In the genomic region with DNA sequence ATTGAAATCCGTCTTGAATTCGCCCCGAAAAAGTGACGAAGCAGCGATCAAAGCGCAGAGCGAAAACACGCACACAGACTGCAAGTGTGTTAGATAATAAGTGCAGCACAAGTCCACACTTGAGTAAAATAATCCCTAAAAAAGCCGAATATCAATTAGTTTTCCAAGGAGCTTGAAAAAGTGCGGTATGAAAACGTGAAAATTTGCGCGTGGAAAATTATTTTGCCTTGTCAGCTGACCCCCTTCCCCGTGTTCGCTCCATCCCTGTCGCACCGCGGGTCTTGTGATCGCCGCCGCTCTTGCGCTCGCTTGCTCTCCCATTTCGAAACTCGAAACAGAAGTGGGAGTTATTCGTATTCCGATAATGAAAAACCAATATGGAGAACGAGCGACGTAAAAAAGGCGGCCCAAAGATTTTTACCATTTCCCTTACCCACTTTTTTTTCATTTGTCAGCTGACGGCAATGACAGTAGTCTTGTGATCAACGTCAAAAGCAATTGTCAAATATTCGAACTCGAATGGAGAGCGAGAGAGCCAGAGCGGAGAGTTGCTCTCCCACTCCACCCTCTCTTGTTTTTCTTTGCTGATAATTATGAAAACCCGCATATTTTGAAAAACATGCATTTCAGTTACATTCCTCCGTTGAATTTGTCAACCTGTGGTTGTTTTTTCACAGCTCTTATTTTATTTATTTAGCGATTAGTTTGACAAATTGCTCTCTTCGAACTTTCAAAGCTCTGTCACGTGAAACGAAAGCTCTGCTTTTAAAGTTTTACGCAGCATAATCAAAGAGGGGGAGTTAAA, we compare ENCODE assay signal across 1 fruit fly cellular context.
A peak's percentile ranks its signal among the peaks of the same experiment; 100 is the strongest.
TF ChIP-seq lines count a peak whose summit lies in the region.

No protein-coding gene starts in this region.

TF ChIP-seq in whole organism, embryonic, 481 proteins besides CTCF, POLR2A, EP300 and RAD21 (continued from another document):
- TF ChIP-seq BEAF-32 (GFP tag; optimal IDR thresholded peaks at IDR 0.05; lab: Kevin White, UChicago) (no peak), yki (optimal IDR thresholded peaks at IDR 0.05; lab: Kevin White, UChicago) (peak; percentile 25), YL-1 (GFP tag; optimal IDR thresholded peaks at IDR 0.05; lab: Kevin White, UChicago) (peak; percentile 20), Pdp1 (GFP tag; optimal IDR thresholded peaks at IDR 0.05; lab: Kevin White, UChicago) (peak in 1 of 2 experiments; percentile 28), Drgx (GFP tag; IDR thresholded peaks at IDR 0.05; lab: Robert Waterston, UW) (peak; percentile 29; the same call in 1 of the 2 replicates), Opbp (GFP tag; IDR thresholded peaks at IDR 0.05; lab: Robert Waterston, UW; ENCODE audit: partially characterized antibody) (0 out of 3 replicates have a peak, but pooled peaks have one; percentile 25), ab (GFP tag; optimal IDR thresholded peaks at IDR 0.05; lab: Kevin White, UChicago) (no peak), bab2 (GFP tag; optimal IDR thresholded peaks at IDR 0.05; lab: Kevin White, UChicago) (no peak), vvl (GFP tag; IDR thresholded peaks at IDR 0.05; lab: Robert Waterston, UW) (no peak), cg (GFP tag; optimal IDR thresholded peaks at IDR 0.05; lab: Kevin White, UChicago) (peak; percentile 13), cwo (GFP tag; optimal IDR thresholded peaks at IDR 0.05; lab: Kevin White, UChicago) (peak; percentile 48), CG14014 (GFP tag; IDR thresholded peaks at IDR 0.05; lab: Robert Waterston, UW) (no peak), CG32532 (GFP tag; IDR thresholded peaks at IDR 0.05; lab: Robert Waterston, UW) (peak; percentile 30; the same call in 1 of the 2 replicates), CG7987 (GFP tag; optimal IDR thresholded peaks at IDR 0.05; lab: Kevin White, UChicago) (no peak), CG12769 (tag; optimal IDR thresholded peaks at IDR 0.05; lab: Kevin White, UChicago) (peak; percentile 7), CG34376 (GFP tag; optimal IDR thresholded peaks at IDR 0.05; lab: Kevin White, UChicago) (no peak), sqz (GFP tag; optimal IDR thresholded peaks at IDR 0.05; lab: Kevin White, UChicago) (peak; percentile 37), CG2889 (GFP tag; IDR thresholded peaks at IDR 0.05; lab: Robert Waterston, UW) (no peak), Med (GFP tag; lab: Kevin White, UChicago) (peak; percentile 68), pita (GFP tag; optimal IDR thresholded peaks at IDR 0.05; lab: Kevin White, UChicago) (no peak), CG16863 (GFP tag; optimal IDR thresholded peaks at IDR 0.05; lab: Kevin White, UChicago) (no peak), gcm (GFP tag; optimal IDR thresholded peaks at IDR 0.05; lab: Kevin White, UChicago) (peak; percentile 76), CG6175 (GFP tag; IDR thresholded peaks at IDR 0.05; lab: Robert Waterston, UW) (no peak), CG9727 (GFP tag; optimal IDR thresholded peaks at IDR 0.05; lab: Kevin White, UChicago) (no peak), nerfin-2 (GFP tag; IDR thresholded peaks at IDR 0.05; lab: Robert Waterston, UW; ENCODE audit: partially characterized antibody) (peak; percentile 22; the same call in 1 of the 2 replicates), slbo (GFP tag; IDR thresholded peaks at IDR 0.05; lab: Robert Waterston, UW) (no peak), E2f2 (GFP tag; IDR thresholded peaks at IDR 0.05; lab: Robert Waterston, UW) (peak; percentile 21; the same call in 1 of the 2 replicates), sd (tag; optimal IDR thresholded peaks at IDR 0.05; lab: Kevin White, UChicago) (peak; percentile 65), fu2 (GFP tag; optimal IDR thresholded peaks at IDR 0.05; lab: Kevin White, UChicago) (no peak), pb (GFP tag; optimal IDR thresholded peaks at IDR 0.05; lab: Kevin White, UChicago) (no peak)
TF ChIP-seq in whole organism, embryonic: peak in this region for 25.
